Worm (Caenorhabditis elegans): Measurements from ENCODE around the gene F29G9.1.

DNA sequence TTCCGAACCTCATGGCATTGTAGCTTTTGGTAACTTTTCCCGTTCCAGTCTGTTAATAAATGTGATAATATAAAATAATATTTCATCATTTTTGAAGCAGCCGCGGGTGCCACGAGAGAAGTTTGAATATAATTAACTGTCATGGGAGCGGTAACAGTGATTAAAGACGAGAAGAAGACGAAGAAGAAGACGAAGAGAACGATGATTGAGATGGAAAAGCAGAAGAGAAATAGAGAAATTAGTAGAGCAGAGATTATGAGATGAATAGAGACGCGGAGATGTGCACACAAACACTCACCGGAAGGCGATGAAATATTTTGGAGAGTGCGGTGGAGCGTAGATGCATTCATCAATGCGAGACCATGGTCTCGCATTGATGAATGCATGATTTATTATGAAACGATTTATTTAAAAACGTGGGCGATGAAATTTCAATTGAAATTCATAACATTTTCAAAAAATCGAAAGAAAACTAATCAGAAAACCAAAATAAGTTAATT lies 14.3 kb downstream of the F29G9.1 start, which contains the start of gene seip-1:
- TF ChIP-seq ztf-11 (tag; optimal IDR thresholded peaks at IDR 0.05), result no peak
- no peak for TF ChIP-seq zip-8 (tag; optimal IDR thresholded peaks at IDR 0.05)
- TF ChIP-seq flh-1 (GFP tag; optimal IDR thresholded peaks at IDR 0.05), result no peak
